Worm (Caenorhabditis elegans): Measurements from ENCODE around the gene T28D9.11.

DNA sequence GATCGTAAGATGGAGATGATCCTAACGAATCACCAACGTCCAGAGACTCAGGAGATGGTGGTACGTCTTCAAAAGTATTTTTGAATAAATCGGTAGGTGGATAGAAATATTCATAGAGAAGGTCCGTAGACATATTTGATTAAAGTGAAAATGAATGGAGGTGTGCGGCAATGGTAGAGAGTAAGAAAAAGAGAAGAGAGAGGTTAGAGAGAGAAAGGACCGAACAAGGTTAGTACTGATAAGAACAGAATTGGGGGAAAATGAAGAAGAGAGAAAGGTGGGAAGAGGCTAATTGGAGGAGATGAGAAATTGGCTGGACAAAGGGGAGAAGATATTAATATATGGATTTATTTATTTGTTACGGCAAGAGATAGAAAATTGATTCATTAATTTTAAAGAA lies 42.1 kb downstream of the T28D9.11 start, which contains the start of gene nhr-22:
- TF ChIP-seq med-1 (GFP tag; optimal IDR thresholded peaks at IDR 0.05; ENCODE audit: insufficient read depth) (no peak), flt-1 (GFP tag; IDR thresholded peaks at IDR 0.05) (no peak), ref-1 (GFP tag; conservative IDR thresholded peaks at IDR 0.05) (no peak), tab-1 (GFP tag; IDR thresholded peaks at IDR 0.05) (no peak), klf-2 (GFP tag; conservative IDR thresholded peaks at IDR 0.05) (no peak), cog-1 (tag; optimal IDR thresholded peaks at IDR 0.05) (no peak), T22C8.4 (GFP tag; IDR thresholded peaks at IDR 0.05) (no peak)
